Worm (Caenorhabditis elegans) whole organism, young adult: ENCODE data around the gene Y47D7A.15.

Source experiments
- B0019.2 ChIP-seq: fragments of 200-800 bp; sonication (Bioruptor generic); conservative IDR thresholded peaks from 2 replicates; pipeline ENCODE4 v1.3.6; 2022; ENCODE audit warnings: missing genetic modification reagents, missing genetic modification characterization, missing compliant biosample characterization
- F55B11.4 ChIP-seq: sonication (generic microtip); optimal IDR thresholded peaks from 2 replicates; lab custom pipeline; 2016; ENCODE audit warnings: missing compliant biosample characterization, missing genetic modification characterization, borderline replicate concordance; ENCODE audit not compliant: insufficient read depth
- T07F8.4 ChIP-seq: sonication (generic microtip); optimal IDR thresholded peaks from 2 replicates; lab custom pipeline; 2016; ENCODE audit warnings: mild to moderate bottlenecking, missing genetic modification characterization, moderate library complexity, missing compliant biosample characterization
- ceh-58 ChIP-seq: fragments of 200-800 bp; sonication (Bioruptor generic); IDR thresholded peaks from 2 replicates; pipeline ENCODE4 v1.3.6; 2022; ENCODE audit warnings: missing genetic modification characterization, missing compliant biosample characterization
- nhr-80 ChIP-seq: sonication (generic microtip); optimal IDR thresholded peaks from 2 replicates; lab custom pipeline; 2016; ENCODE audit warnings: missing genetic modification characterization, missing compliant biosample characterization
- ztf-26 ChIP-seq: sonication (generic microtip); optimal IDR thresholded peaks from 2 replicates; lab custom pipeline; 2017; ENCODE audit warnings: missing genetic modification characterization, missing compliant biosample characterization

- TF ChIP-seq F55B11.4, result no peak
- TF ChIP-seq nhr-80 (tag; lab: Kevin White, UChicago), result no peak
- no peak for TF ChIP-seq ceh-58 (GFP tag; lab: Robert Waterston, UW)
- TF ChIP-seq ztf-26 (tag; lab: Kevin White, UChicago), result no peak
- TF ChIP-seq T07F8.4 (tag; lab: Kevin White, UChicago), result no peak
- TF ChIP-seq B0019.2 (GFP tag; lab: Robert Waterston, UW), result no peak
Measured at ce11 chrV:4400118-4400517, 32.9 kb downstream of the Y47D7A.15 start, which contains the start of gene F13A2.4.
